Worm (Caenorhabditis elegans): ENCODE measurements around the gene nlp-36.

DNA sequence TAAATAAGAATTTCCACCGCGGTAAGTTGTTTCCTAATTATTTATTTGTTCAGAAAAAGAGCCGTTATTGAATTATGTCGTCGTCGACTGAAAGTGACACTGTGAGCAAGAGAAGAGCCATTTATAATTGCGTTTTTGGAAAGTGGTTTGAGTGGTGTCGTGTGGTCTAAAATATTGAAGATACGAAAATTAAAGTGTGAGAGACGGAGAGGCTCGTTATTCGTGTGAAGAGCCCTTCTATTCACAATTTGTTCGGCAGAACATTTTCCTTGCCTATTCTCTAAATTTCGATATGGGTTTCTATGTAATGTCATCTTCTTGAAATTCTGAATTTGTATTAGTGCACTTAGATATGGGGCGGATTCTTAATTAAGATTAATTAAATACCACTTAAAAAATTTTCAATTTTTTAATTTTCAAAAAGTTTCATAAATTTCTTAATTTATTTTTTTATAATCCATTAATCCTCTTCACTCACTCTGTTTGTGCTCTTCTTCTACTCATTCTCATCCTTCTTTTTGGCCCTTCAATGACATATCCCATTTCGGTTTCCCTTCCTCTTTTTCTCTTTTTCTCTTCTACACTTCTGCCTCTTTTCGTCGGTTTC is 21.3 kb downstream of the nlp-36 start:
- TF ChIP-seq fos-1 (tag; optimal IDR thresholded peaks at IDR 0.05) (no peak), sma-9 (GFP tag; optimal IDR thresholded peaks at IDR 0.05) (no peak), sma-9 (tag; optimal IDR thresholded peaks at IDR 0.05) (no peak), nhr-12 (tag; optimal IDR thresholded peaks at IDR 0.05) (no peak), ztf-11 (tag; optimal IDR thresholded peaks at IDR 0.05) (no peak), crh-2 (tag; optimal IDR thresholded peaks at IDR 0.05) (peak; percentile 30), C34F6.9 (tag; optimal IDR thresholded peaks at IDR 0.05) (peak; percentile 36), aly-2 (tag; optimal IDR thresholded peaks at IDR 0.05) (no peak), blmp-1 (tag; optimal IDR thresholded peaks at IDR 0.05; ENCODE audit: insufficient read depth) (no peak), nhr-6 (tag; optimal IDR thresholded peaks at IDR 0.05) (peak; percentile 42), ceh-82 (tag; optimal IDR thresholded peaks at IDR 0.05) (no peak), snpc-4 (tag; optimal IDR thresholded peaks at IDR 0.05) (no peak)
